Fruit fly (Drosophila melanogaster): ENCODE measurements around the gene galectin.

Gene galectin

DNA sequence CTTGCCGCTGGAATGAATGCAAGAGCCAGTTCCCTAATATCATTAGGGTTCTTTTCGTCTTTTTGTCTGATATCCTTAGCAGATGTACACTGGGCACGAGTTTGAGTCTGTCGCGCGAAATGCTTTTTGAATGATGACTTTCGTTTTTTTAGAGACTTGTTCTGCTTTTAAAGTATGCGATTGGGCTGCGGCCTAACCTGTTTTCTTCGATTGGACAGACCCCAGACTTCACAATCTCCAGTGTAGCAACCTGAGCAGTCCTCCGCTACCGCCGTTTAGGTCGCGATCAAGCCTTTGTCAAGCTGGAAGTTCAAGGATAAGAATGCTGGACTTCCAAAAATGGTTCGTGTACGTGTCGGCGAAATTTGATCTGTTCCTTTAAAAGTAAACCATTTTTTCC is 17.0 kb downstream of the galectin start:
- peak; percentile 54 for TF ChIP-seq fru (GFP tag; optimal IDR thresholded peaks at IDR 0.05)
- peak; percentile 29 for TF ChIP-seq woc (GFP tag; optimal IDR thresholded peaks at IDR 0.05)
- TF ChIP-seq br (GFP tag; optimal IDR thresholded peaks at IDR 0.05) = peak; percentile 19
- TF ChIP-seq Vsx2 (GFP tag; optimal IDR thresholded peaks at IDR 0.05; ENCODE audit: partially characterized antibody) = peak; percentile 67
- TF ChIP-seq rgr (GFP tag; optimal IDR thresholded peaks at IDR 0.05) = peak; percentile 29
- TF ChIP-seq Hr78 (GFP tag; optimal IDR thresholded peaks at IDR 0.05) = no peak
- peak; percentile 27 for TF ChIP-seq h (GFP tag; optimal IDR thresholded peaks at IDR 0.05)
- no peak for TF ChIP-seq brk (GFP tag; optimal IDR thresholded peaks at IDR 0.05)
- TF ChIP-seq OdsH (GFP tag; optimal IDR thresholded peaks at IDR 0.05) = peak; percentile 20
- peak in 1 of 2 experiments; percentile 49 for TF ChIP-seq foxo (GFP tag; optimal IDR thresholded peaks at IDR 0.05)
- TF ChIP-seq pan (optimal IDR thresholded peaks at IDR 0.05) = no peak
- peak; percentile 47 for TF ChIP-seq ey (GFP tag; optimal IDR thresholded peaks at IDR 0.05)
- no peak for TF ChIP-seq CG32264 (GFP tag; optimal IDR thresholded peaks at IDR 0.05)
- TF ChIP-seq HLH106 (tag; optimal IDR thresholded peaks at IDR 0.05) = peak; percentile 41

DNA sequence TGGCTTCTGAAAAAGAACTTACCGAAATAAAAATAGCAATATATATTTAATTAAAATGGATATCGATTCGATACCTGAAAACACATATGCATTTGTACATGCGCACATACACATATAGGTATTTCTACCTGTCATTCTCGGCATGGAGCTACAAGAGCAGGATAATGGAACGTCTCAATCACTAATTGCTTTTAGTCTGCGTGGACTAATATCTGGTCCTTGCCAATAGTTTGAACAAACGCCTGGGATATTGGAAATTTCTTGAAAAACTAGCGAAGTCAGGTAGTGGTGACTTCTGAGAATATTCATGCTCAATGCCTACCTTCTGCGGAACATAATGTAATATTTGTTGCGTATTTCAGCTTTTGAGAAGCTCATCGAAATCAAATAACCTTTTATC is 17.6 kb downstream of the galectin start:
- TF ChIP-seq sv (GFP tag; optimal IDR thresholded peaks at IDR 0.05) = no peak
- no peak for TF ChIP-seq brk (GFP tag; optimal IDR thresholded peaks at IDR 0.05)
- no peak for TF ChIP-seq Jra (GFP tag; optimal IDR thresholded peaks at IDR 0.05)
- TF ChIP-seq br (GFP tag; optimal IDR thresholded peaks at IDR 0.05) = no peak
- no peak for TF ChIP-seq pan (optimal IDR thresholded peaks at IDR 0.05)
- TF ChIP-seq Hr78 (GFP tag; optimal IDR thresholded peaks at IDR 0.05) = no peak
- TF ChIP-seq Dfd (GFP tag; optimal IDR thresholded peaks at IDR 0.05) = no peak
- TF ChIP-seq lola (GFP tag; optimal IDR thresholded peaks at IDR 0.05) = no peak
- TF ChIP-seq dl (GFP tag; optimal IDR thresholded peaks at IDR 0.05; ENCODE audit: insufficient read depth in 1 of 2, partially characterized antibody in 2 of 2) = no peak
- TF ChIP-seq psq (GFP tag; optimal IDR thresholded peaks at IDR 0.05) = no peak
- no peak for TF ChIP-seq tai (GFP tag; optimal IDR thresholded peaks at IDR 0.05)
- TF ChIP-seq GATAd (GFP tag; optimal IDR thresholded peaks at IDR 0.05) = no peak
- TF ChIP-seq Myc (optimal IDR thresholded peaks at IDR 0.05) = no peak
- TF ChIP-seq HLH106 (tag; optimal IDR thresholded peaks at IDR 0.05) = no peak
- TF ChIP-seq CG32264 (GFP tag; optimal IDR thresholded peaks at IDR 0.05) = no peak
- no peak for TF ChIP-seq usp (GFP tag; optimal IDR thresholded peaks at IDR 0.05)
- TF ChIP-seq CrebA (GFP tag; optimal IDR thresholded peaks at IDR 0.05; ENCODE audit: borderline replicate concordance) = no peak
- TF ChIP-seq Sp1 (GFP tag; optimal IDR thresholded peaks at IDR 0.05) = no peak

DNA sequence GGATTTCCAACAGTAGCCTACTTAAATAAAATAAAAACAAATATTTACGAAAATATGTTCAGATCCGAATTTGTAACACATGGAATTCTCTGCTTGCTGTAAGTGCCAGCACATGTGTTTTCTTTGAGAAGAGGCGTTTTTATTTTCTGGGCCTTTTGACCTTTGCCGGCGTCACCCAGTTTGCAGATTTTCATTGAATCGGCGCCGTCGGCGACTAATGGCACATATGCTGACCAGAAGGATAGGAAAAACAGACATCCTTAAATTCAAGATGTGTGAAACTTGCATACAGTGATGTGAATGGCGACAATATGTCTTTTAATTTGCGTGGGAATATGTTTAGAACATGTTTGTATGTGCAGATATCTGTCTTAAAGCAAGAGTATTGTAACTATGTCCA is 18.5 kb downstream of the galectin start:
- TF ChIP-seq pan (optimal IDR thresholded peaks at IDR 0.05) (no peak), dl (GFP tag; optimal IDR thresholded peaks at IDR 0.05; ENCODE audit: insufficient read depth in 1 of 2, partially characterized antibody in 2 of 2) (no peak), OdsH (GFP tag; optimal IDR thresholded peaks at IDR 0.05) (no peak), Vsx2 (GFP tag; optimal IDR thresholded peaks at IDR 0.05; ENCODE audit: partially characterized antibody) (no peak), CG9705 (GFP tag; optimal IDR thresholded peaks at IDR 0.05) (no peak), brk (GFP tag; optimal IDR thresholded peaks at IDR 0.05) (no peak), psq (GFP tag; optimal IDR thresholded peaks at IDR 0.05) (no peak), N (GFP tag; optimal IDR thresholded peaks at IDR 0.05) (no peak), lola (GFP tag; optimal IDR thresholded peaks at IDR 0.05) (no peak)

DNA sequence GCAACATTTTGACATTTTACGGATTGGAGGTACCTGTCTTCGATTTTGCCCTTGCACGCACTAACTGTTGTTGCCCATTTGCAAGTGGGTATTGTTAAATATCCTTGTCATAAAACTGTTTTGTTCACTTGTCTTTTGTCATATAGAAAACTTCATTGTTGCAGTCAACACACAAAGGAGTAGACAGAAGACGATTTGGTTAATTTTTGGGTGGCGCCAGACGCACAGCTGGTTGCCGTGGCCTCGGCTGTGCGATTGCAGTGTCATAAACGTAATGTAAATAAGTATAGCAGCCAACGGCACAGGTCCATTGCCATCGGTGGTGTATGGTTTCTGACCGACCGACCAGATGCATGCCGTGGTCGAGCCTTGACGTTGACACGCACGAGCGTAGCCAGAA is 19.8 kb downstream of the galectin start:
- TF ChIP-seq Hnf4 (GFP tag; optimal IDR thresholded peaks at IDR 0.05) = no peak
- TF ChIP-seq Vsx2 (GFP tag; optimal IDR thresholded peaks at IDR 0.05; ENCODE audit: partially characterized antibody) = no peak
- no peak for TF ChIP-seq dl (GFP tag; optimal IDR thresholded peaks at IDR 0.05; ENCODE audit: insufficient read depth in 1 of 2, partially characterized antibody in 2 of 2)
- TF ChIP-seq brk (GFP tag; optimal IDR thresholded peaks at IDR 0.05) = no peak
- TF ChIP-seq h (GFP tag; optimal IDR thresholded peaks at IDR 0.05) = no peak
- no peak for TF ChIP-seq CG9705 (GFP tag; optimal IDR thresholded peaks at IDR 0.05)
- TF ChIP-seq ey (GFP tag; optimal IDR thresholded peaks at IDR 0.05) = no peak
- TF ChIP-seq CG32264 (GFP tag; optimal IDR thresholded peaks at IDR 0.05) = no peak
- no peak for TF ChIP-seq dmrt93B (GFP tag; optimal IDR thresholded peaks at IDR 0.05)
- no peak for TF ChIP-seq fru (GFP tag; optimal IDR thresholded peaks at IDR 0.05)
- TF ChIP-seq Rel (GFP tag; optimal IDR thresholded peaks at IDR 0.05) = no peak
- TF ChIP-seq Rel (tag; optimal IDR thresholded peaks at IDR 0.05) = no peak
- TF ChIP-seq Dif (GFP tag; optimal IDR thresholded peaks at IDR 0.05; ENCODE audit: partially characterized antibody) = no peak
- TF ChIP-seq CrebA (GFP tag; optimal IDR thresholded peaks at IDR 0.05; ENCODE audit: borderline replicate concordance) = no peak
- TF ChIP-seq GATAd (GFP tag; optimal IDR thresholded peaks at IDR 0.05) = no peak
- TF ChIP-seq psq (GFP tag; optimal IDR thresholded peaks at IDR 0.05) = no peak
- TF ChIP-seq Abd-B (GFP tag; optimal IDR thresholded peaks at IDR 0.05) = no peak
- no peak for TF ChIP-seq pan (optimal IDR thresholded peaks at IDR 0.05)

All from whole organism, wandering third instar larva.